Worm (Caenorhabditis elegans) whole organism, midembryonic: ENCODE measurements around the gene srab-11.

ENCODE experiments used
- T22C8.4 ChIP-seq: fragments of 200-800 bp; sonication (Bioruptor generic); IDR thresholded peaks from 2 replicates; pipeline ENCODE4 v1.3.6; 2022; ENCODE audit warnings: missing genetic modification characterization, missing compliant biosample characterization
- cog-1 ChIP-seq: sonication (generic microtip); optimal IDR thresholded peaks from 2 replicates; lab custom pipeline; 2016; ENCODE audit warnings: missing genetic modification characterization, missing compliant biosample characterization
- flt-1 ChIP-seq: fragments of 200-800 bp; sonication (Bioruptor generic); IDR thresholded peaks from 2 replicates; pipeline ENCODE4 v1.3.6; 2022; ENCODE audit warnings: missing genetic modification characterization, missing compliant biosample characterization
- klf-2 ChIP-seq: fragments of 200-800 bp; sonication (Bioruptor generic); conservative IDR thresholded peaks from 2 replicates; pipeline ENCODE4 v1.3.6; 2022; ENCODE audit warnings: missing genetic modification reagents, missing genetic modification characterization, missing compliant biosample characterization
- med-1 ChIP-seq: sonication (generic microtip); optimal IDR thresholded peaks from 2 replicates; lab custom pipeline; 2017; ENCODE audit warnings: missing genetic modification characterization, mild to moderate bottlenecking, missing compliant biosample characterization, antibody characterized with exemption, missing genetic modification reagents; ENCODE audit not compliant: insufficient read depth
- ref-1 ChIP-seq: fragments of 200-800 bp; sonication (Bioruptor generic); conservative IDR thresholded peaks from 2 replicates; pipeline ENCODE4 v1.3.6; 2022; ENCODE audit warnings: missing genetic modification reagents, missing genetic modification characterization, missing compliant biosample characterization
- tab-1 ChIP-seq: fragments of 200-800 bp; sonication (Bioruptor generic); IDR thresholded peaks from 2 replicates; pipeline ENCODE4 v1.3.6; 2022; ENCODE audit warnings: missing genetic modification characterization, missing compliant biosample characterization
- ztf-23 ChIP-seq: fragments of 200-800 bp; sonication (Bioruptor generic); IDR thresholded peaks from 2 replicates; pipeline ENCODE4 v1.3.6; 2022; ENCODE audit warnings: missing genetic modification reagents, missing genetic modification characterization, missing compliant biosample characterization
- ztf-29 ChIP-seq: fragments of 200-800 bp; sonication (Bioruptor generic); IDR thresholded peaks from 2 replicates; pipeline ENCODE4 v1.3.6; 2022; ENCODE audit warnings: missing genetic modification reagents, missing genetic modification characterization, missing compliant biosample characterization

srab-11 gene

DNA sequence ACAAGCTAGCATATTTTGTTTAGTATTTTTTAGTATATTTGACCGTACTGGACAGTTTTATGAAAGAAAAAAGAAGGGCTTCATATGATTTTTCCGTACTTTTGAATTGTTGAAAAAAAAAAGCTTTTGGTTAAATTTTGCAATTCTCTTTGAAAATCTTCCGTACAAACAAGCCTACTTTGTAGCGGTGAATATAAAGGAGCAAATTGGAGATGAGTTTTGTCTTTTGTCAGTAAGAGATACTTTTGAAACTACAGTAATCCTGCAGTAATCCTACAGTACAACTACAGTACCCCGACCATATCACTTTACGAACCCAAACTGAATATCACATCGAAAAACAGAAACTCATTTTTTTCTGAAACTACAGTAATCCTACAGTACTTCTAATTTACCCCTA is 24.4 kb downstream of the srab-11 start:
- TF ChIP-seq flt-1 (GFP tag; lab: Robert Waterston, UW) (no peak), med-1 (no peak), ztf-29 (GFP tag; lab: Robert Waterston, UW) (no peak), cog-1 (tag; lab: Kevin White, UChicago) (no peak), klf-2 (GFP tag; lab: Robert Waterston, UW) (no peak), T22C8.4 (no peak)

- TF ChIP-seq flt-1 (GFP tag; lab: Robert Waterston, UW) (no peak), med-1 (no peak), ztf-29 (GFP tag; lab: Robert Waterston, UW) (no peak), cog-1 (tag; lab: Kevin White, UChicago) (no peak), ref-1 (GFP tag; lab: Robert Waterston, UW) (no peak), tab-1 (GFP tag; lab: Robert Waterston, UW) (no peak), klf-2 (GFP tag; lab: Robert Waterston, UW) (no peak), T22C8.4 (no peak), ztf-23 (GFP tag; lab: Robert Waterston, UW) (no peak)
Observed at ce11 chrV:3121743-3122142, 25.1 kb downstream of the srab-11 start, which contains the start of gene srt-56. TSS of gene srt-56 (minus strand) at chrV:3121843.

ce11 chrV:3119185-3119584 is 27.6 kb downstream of the srab-11 start:
- TF ChIP-seq T22C8.4 (no peak), ztf-29 (GFP tag; lab: Robert Waterston, UW) (no peak), flt-1 (GFP tag; lab: Robert Waterston, UW) (no peak), ref-1 (GFP tag; lab: Robert Waterston, UW) (no peak), tab-1 (GFP tag; lab: Robert Waterston, UW) (no peak), cog-1 (tag; lab: Kevin White, UChicago) (no peak), ztf-23 (GFP tag; lab: Robert Waterston, UW) (no peak), med-1 (no peak), klf-2 (GFP tag; lab: Robert Waterston, UW) (no peak)

DNA sequence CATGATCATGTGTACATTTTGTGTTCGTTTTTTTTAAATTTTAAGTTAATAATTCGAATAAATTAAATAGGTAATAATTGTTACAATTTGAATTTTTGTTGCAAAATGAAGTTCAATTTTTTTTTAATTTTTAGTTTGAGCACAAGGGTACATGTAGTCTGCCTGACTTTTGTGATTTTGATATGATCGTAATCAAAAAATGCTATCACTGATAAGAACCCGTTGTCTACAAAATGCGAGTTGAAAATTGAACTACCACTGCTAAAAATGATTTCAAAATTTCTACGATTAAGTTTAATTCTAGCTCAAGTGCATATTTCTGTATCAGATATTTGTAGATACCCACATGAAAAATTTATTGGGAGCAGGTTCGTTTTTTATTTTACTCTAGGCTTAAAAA is 28.7 kb downstream of the srab-11 start, which contains the start of gene clec-210:
TSS of gene clec-210 (plus strand) at position 211 of the 400 bp plus-strand sequence.
- TF ChIP-seq ztf-29 (GFP tag; lab: Robert Waterston, UW), result no peak
- TF ChIP-seq klf-2 (GFP tag; lab: Robert Waterston, UW), result no peak
- no peak for TF ChIP-seq med-1
- no peak for TF ChIP-seq ztf-23 (GFP tag; lab: Robert Waterston, UW)
- TF ChIP-seq tab-1 (GFP tag; lab: Robert Waterston, UW), result no peak
- TF ChIP-seq cog-1 (tag; lab: Kevin White, UChicago), result no peak
- TF ChIP-seq ref-1 (GFP tag; lab: Robert Waterston, UW), result no peak
- TF ChIP-seq T22C8.4, result no peak
- no peak for TF ChIP-seq flt-1 (GFP tag; lab: Robert Waterston, UW)

DNA sequence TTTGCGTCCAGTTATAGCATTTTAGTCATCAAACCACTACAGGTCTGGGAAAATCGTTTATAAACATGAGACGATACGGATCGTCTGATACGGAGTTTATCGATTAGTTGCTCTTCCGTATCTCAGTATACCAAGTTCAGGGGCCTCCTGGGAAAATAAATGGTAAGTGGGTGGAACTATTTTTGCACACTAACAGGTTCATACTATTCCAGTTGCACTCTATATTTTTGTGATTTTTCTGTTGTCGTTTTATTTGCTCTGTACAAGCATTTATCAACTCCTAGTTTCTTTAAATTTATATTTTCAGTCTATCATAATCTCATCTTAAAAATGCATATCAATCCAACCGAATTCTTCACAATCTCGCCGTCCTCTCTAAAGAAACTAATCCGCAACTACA is 31.9 kb downstream of the srab-11 start, which contains the start of gene Y73C8C.3:
TSS of gene Y73C8C.3 (plus strand) at position 301 of the 400 bp plus-strand sequence.
- no peak for TF ChIP-seq cog-1 (tag; lab: Kevin White, UChicago)
- no peak for TF ChIP-seq tab-1 (GFP tag; lab: Robert Waterston, UW)
- no peak for TF ChIP-seq flt-1 (GFP tag; lab: Robert Waterston, UW)
- TF ChIP-seq ztf-23 (GFP tag; lab: Robert Waterston, UW), result no peak
- TF ChIP-seq T22C8.4, result no peak
- no peak for TF ChIP-seq ztf-29 (GFP tag; lab: Robert Waterston, UW)
- no peak for TF ChIP-seq med-1
- TF ChIP-seq klf-2 (GFP tag; lab: Robert Waterston, UW), result no peak
- TF ChIP-seq ref-1 (GFP tag; lab: Robert Waterston, UW), result no peak

ce11 chrV:3113751-3114150 is 33.1 kb downstream of the srab-11 start, which contains the start of gene Y73C8C.8:
TSS of gene Y73C8C.8 (minus strand) at chrV:3113851.
- TF ChIP-seq ztf-29 (GFP tag; lab: Robert Waterston, UW), result no peak
- TF ChIP-seq T22C8.4, result no peak
- no peak for TF ChIP-seq tab-1 (GFP tag; lab: Robert Waterston, UW)
- no peak for TF ChIP-seq ref-1 (GFP tag; lab: Robert Waterston, UW)
- TF ChIP-seq cog-1 (tag; lab: Kevin White, UChicago), result no peak
- TF ChIP-seq flt-1 (GFP tag; lab: Robert Waterston, UW), result no peak
- TF ChIP-seq med-1, result no peak
- TF ChIP-seq ztf-23 (GFP tag; lab: Robert Waterston, UW), result no peak
- no peak for TF ChIP-seq klf-2 (GFP tag; lab: Robert Waterston, UW)

- TF ChIP-seq ref-1 (GFP tag; lab: Robert Waterston, UW) (no peak), flt-1 (GFP tag; lab: Robert Waterston, UW) (no peak), klf-2 (GFP tag; lab: Robert Waterston, UW) (no peak), ztf-23 (GFP tag; lab: Robert Waterston, UW) (no peak), cog-1 (tag; lab: Kevin White, UChicago) (no peak), tab-1 (GFP tag; lab: Robert Waterston, UW) (no peak), T22C8.4 (no peak), med-1 (no peak), ztf-29 (GFP tag; lab: Robert Waterston, UW) (no peak)
Observed at ce11 chrV:3112198-3112597, 34.6 kb downstream of the srab-11 start.

DNA sequence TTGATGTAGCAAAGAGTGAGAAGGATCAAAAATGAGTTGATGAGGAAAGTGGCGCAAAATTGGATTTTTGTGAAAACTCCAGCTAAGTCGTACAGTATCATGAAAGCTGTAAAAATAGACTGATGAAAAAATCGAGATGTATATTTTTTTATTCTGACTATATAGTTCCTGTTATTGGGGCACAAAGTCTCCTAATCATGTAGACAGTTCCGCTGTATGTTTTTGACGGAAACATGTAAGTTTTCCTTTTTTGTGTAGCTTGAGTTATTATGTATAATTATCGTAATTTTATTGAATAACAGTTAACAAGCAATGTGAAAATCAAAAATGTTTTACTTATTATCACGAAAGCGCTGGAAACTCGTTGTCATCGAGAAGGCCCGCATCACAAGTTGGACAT is 39.4 kb downstream of the srab-11 start, which contains the start of gene str-68:
TSS of gene str-68 (minus strand) at position 101 of the 400 bp plus-strand sequence.
- TF ChIP-seq flt-1 (GFP tag; lab: Robert Waterston, UW) (no peak), ref-1 (GFP tag; lab: Robert Waterston, UW) (no peak), med-1 (no peak), cog-1 (tag; lab: Kevin White, UChicago) (no peak), ztf-23 (GFP tag; lab: Robert Waterston, UW) (no peak), ztf-29 (GFP tag; lab: Robert Waterston, UW) (no peak), klf-2 (GFP tag; lab: Robert Waterston, UW) (no peak)

ce11 chrV:3106785-3107184 is 40.0 kb downstream of the srab-11 start:
- TF ChIP-seq tab-1 (GFP tag; lab: Robert Waterston, UW) (no peak), klf-2 (GFP tag; lab: Robert Waterston, UW) (no peak), med-1 (no peak), T22C8.4 (no peak), cog-1 (tag; lab: Kevin White, UChicago) (no peak), ref-1 (GFP tag; lab: Robert Waterston, UW) (no peak), flt-1 (GFP tag; lab: Robert Waterston, UW) (no peak), ztf-29 (GFP tag; lab: Robert Waterston, UW) (no peak), ztf-23 (GFP tag; lab: Robert Waterston, UW) (no peak)
